Worm (Caenorhabditis elegans) whole organism, young adult: ENCODE results near the gene nex-1.

ENCODE experiments used
- B0261.1 ChIP-seq: sonication (generic microtip); optimal IDR thresholded peaks from 2 replicates; lab custom pipeline; 2016; ENCODE audit warnings: mild to moderate bottlenecking, missing genetic modification characterization, moderate library complexity, missing compliant biosample characterization
- B0336.3 ChIP-seq: fragments of 200-800 bp; sonication (Bioruptor generic); IDR thresholded peaks from 2 replicates; pipeline ENCODE4 v1.3.6; 2022; ENCODE audit warnings: missing genetic modification characterization, missing compliant biosample characterization
- C06A6.2 ChIP-seq: fragments of 200-800 bp; sonication (Bioruptor generic); conservative IDR thresholded peaks from 2 replicates; pipeline ENCODE4 v1.3.6; 2022; ENCODE audit warnings: missing genetic modification characterization, missing compliant biosample characterization
- F22D6.2 ChIP-seq: sonication (generic microtip); optimal IDR thresholded peaks from 2 replicates; lab custom pipeline; 2016; ENCODE audit warnings: mild to moderate bottlenecking, missing genetic modification characterization, missing compliant biosample characterization
- F39B2.1 ChIP-seq: fragments of 200-800 bp; sonication (Bioruptor generic); IDR thresholded peaks from 2 replicates; pipeline ENCODE4 v1.3.6; 2022; ENCODE audit warnings: missing genetic modification reagents, missing genetic modification characterization, missing compliant biosample characterization
- F55B11.4 ChIP-seq: sonication (generic microtip); optimal IDR thresholded peaks from 2 replicates; lab custom pipeline; 2016; ENCODE audit warnings: missing compliant biosample characterization, missing genetic modification characterization, borderline replicate concordance; ENCODE audit not compliant: insufficient read depth
- T07F8.4 ChIP-seq: sonication (generic microtip); optimal IDR thresholded peaks from 2 replicates; lab custom pipeline; 2016; ENCODE audit warnings: mild to moderate bottlenecking, missing genetic modification characterization, moderate library complexity, missing compliant biosample characterization
- Y79H2A.3 ChIP-seq: fragments of 200-800 bp; sonication (Bioruptor generic); conservative IDR thresholded peaks from 2 replicates; pipeline ENCODE4 v1.3.6; 2022; ENCODE audit warnings: missing genetic modification reagents, missing genetic modification characterization, missing compliant biosample characterization
- Y95B8A.8 ChIP-seq: fragments of 200-800 bp; sonication (Bioruptor generic); IDR thresholded peaks from 2 replicates; pipeline ENCODE4 v1.3.6; 2022; ENCODE audit warnings: missing genetic modification reagents, missing genetic modification characterization, missing compliant biosample characterization
- ZK185.1 ChIP-seq: sonication (generic microtip); optimal IDR thresholded peaks from 2 replicates; lab custom pipeline; 2016; ENCODE audit warnings: mild to moderate bottlenecking, missing genetic modification characterization, missing compliant biosample characterization; ENCODE audit not compliant: poor library complexity, severe bottlenecking
- akir-1 ChIP-seq: fragments of 200-800 bp; sonication (Bioruptor generic); optimal IDR thresholded peaks from 2 replicates; lab custom pipeline; 2018; ENCODE audit warnings: mild to moderate bottlenecking, missing genetic modification characterization, moderate library complexity, missing compliant biosample characterization
- attf-5 ChIP-seq: fragments of 200-800 bp; sonication (Bioruptor generic); optimal IDR thresholded peaks from 2 replicates; lab custom pipeline; 2018; ENCODE audit warnings: mild to moderate bottlenecking, missing genetic modification characterization, missing compliant biosample characterization
- bed-2 ChIP-seq: fragments of 200-800 bp; sonication (Bioruptor generic); IDR thresholded peaks from 2 replicates; pipeline ENCODE4 v1.3.6; 2022; ENCODE audit warnings: missing genetic modification reagents, missing genetic modification characterization, missing compliant biosample characterization
- ceh-40 ChIP-seq: fragments of 200-800 bp; sonication (Bioruptor generic); IDR thresholded peaks from 2 replicates; pipeline ENCODE4 v1.3.6; 2022; ENCODE audit warnings: missing genetic modification characterization, missing compliant biosample characterization
- chd-7 ChIP-seq: sonication (generic microtip); optimal IDR thresholded peaks from 2 replicates; lab custom pipeline; 2016; ENCODE audit warnings: mild to moderate bottlenecking, missing genetic modification characterization, moderate library complexity, missing compliant biosample characterization
- dpff-1 ChIP-seq: sonication (generic microtip); optimal IDR thresholded peaks from 2 replicates; lab custom pipeline; 2017; ENCODE audit warnings: mild to moderate bottlenecking, missing genetic modification characterization, missing compliant biosample characterization
- dpl-1 ChIP-seq: fragments of 150-350 bp; optimal IDR thresholded peaks from 2 replicates; lab custom pipeline; 2014; ENCODE audit warnings: missing biosample characterization, missing genetic modification reagents, missing genetic modification characterization
- ekl-4 ChIP-seq: fragments of 200-800 bp; sonication (Bioruptor generic); IDR thresholded peaks from 2 replicates; pipeline ENCODE4 v1.3.6; 2022; ENCODE audit warnings: missing genetic modification reagents, missing genetic modification characterization, missing compliant biosample characterization
- fkh-3 ChIP-seq: sonication (generic microtip); optimal IDR thresholded peaks from 2 replicates; lab custom pipeline; 2016; ENCODE audit warnings: mild to moderate bottlenecking, missing genetic modification characterization, missing compliant biosample characterization
- hmg-20 ChIP-seq: fragments of 200-800 bp; sonication (Bioruptor generic); IDR thresholded peaks from 2 replicates; pipeline ENCODE4 v1.3.6; 2022; ENCODE audit warnings: missing genetic modification reagents, missing genetic modification characterization, missing compliant biosample characterization
- lag-1 ChIP-seq: fragments of 200-800 bp; sonication (Bioruptor generic); IDR thresholded peaks from 2 replicates; pipeline ENCODE4 v1.3.6; 2022; ENCODE audit warnings: missing genetic modification reagents, missing genetic modification characterization, missing compliant biosample characterization
- lin-26 ChIP-seq: fragments of 200-800 bp; sonication (Bioruptor generic); IDR thresholded peaks from 2 replicates; pipeline ENCODE4 v1.3.6; 2022; ENCODE audit warnings: missing genetic modification reagents, missing genetic modification characterization, missing compliant biosample characterization
- lin-35 ChIP-seq, 3 experiments: fragments of 150-350 bp in 2 of 3; sonication (generic microtip) in 1 of 3; optimal IDR thresholded peaks; 2 replicates each; lab custom pipeline; 2014 to 2018; ENCODE audit warnings: missing biosample characterization in 3 of 3, missing genetic modification characterization in 3 of 3, missing genetic modification reagents in 3 of 3
- lsl-1 ChIP-seq: fragments of 200-800 bp; sonication (Bioruptor generic); optimal IDR thresholded peaks from 2 replicates; lab custom pipeline; 2018; ENCODE audit warnings: mild to moderate bottlenecking, missing genetic modification characterization, moderate library complexity, missing compliant biosample characterization
- lsy-27 ChIP-seq: sonication (generic microtip); optimal IDR thresholded peaks from 2 replicates; lab custom pipeline; 2017; ENCODE audit warnings: missing genetic modification characterization, mild to moderate bottlenecking, missing compliant biosample characterization, antibody characterized with exemption, missing genotype, borderline replicate concordance; ENCODE audit not compliant: insufficient read depth
- madf-8 ChIP-seq: fragments of 200-800 bp; sonication (Bioruptor generic); conservative IDR thresholded peaks from 2 replicates; pipeline ENCODE4 v1.3.6; 2022; ENCODE audit warnings: missing genetic modification reagents, missing genetic modification characterization, missing compliant biosample characterization
- mel-28 ChIP-seq: sonication (generic microtip); optimal IDR thresholded peaks from 2 replicates; lab custom pipeline; 2016; ENCODE audit warnings: borderline replicate concordance, mild to moderate bottlenecking, missing genetic modification characterization, missing compliant biosample characterization
- mes-4 ChIP-seq: sonication (generic microtip); optimal IDR thresholded peaks from 2 replicates; lab custom pipeline; 2016; ENCODE audit warnings: missing genotype, missing genetic modification characterization, missing compliant biosample characterization
- mxl-1 ChIP-seq: sonication (generic microtip); optimal IDR thresholded peaks from 2 replicates; lab custom pipeline; 2016; ENCODE audit warnings: missing genetic modification characterization, missing compliant biosample characterization
- nhr-27 ChIP-seq: fragments of 200-800 bp; sonication (Bioruptor generic); optimal IDR thresholded peaks from 2 replicates; lab custom pipeline; 2018; ENCODE audit warnings: mild to moderate bottlenecking, missing genetic modification characterization, moderate library complexity, missing compliant biosample characterization
- rec-8 ChIP-seq, 2 experiments: sonication (generic microtip); optimal IDR thresholded peaks; 2 replicates each; lab custom pipeline; 2016; ENCODE audit warnings: mild to moderate bottlenecking in 2 of 2, missing genetic modification characterization in 2 of 2, missing genetic modification reagents in 2 of 2, missing genotype in 2 of 2, missing biosample characterization in 1 of 2, missing compliant biosample characterization in 1 of 2, moderate library complexity in 1 of 2
- repo-1 ChIP-seq: sonication (generic microtip); optimal IDR thresholded peaks from 2 replicates; lab custom pipeline; 2017; ENCODE audit warnings: mild to moderate bottlenecking, missing genetic modification characterization, missing compliant biosample characterization
- rpc-1 ChIP-seq, 2 experiments: fragments of 150-350 bp in 1 of 2; sonication (generic microtip) in 1 of 2; optimal IDR thresholded peaks; 2 replicates each; lab custom pipeline; 2014 to 2018; ENCODE audit warnings: missing biosample characterization in 1 of 2, missing genetic modification characterization in 1 of 2, missing genetic modification reagents in 1 of 2, missing genotype in 1 of 2
- sdz-38 ChIP-seq: sonication (generic microtip); optimal IDR thresholded peaks from 2 replicates; lab custom pipeline; 2016; ENCODE audit warnings: missing genotype, missing genetic modification characterization, missing compliant biosample characterization
- sptf-2 ChIP-seq: fragments of 200-800 bp; sonication (Bioruptor generic); optimal IDR thresholded peaks from 2 replicates; lab custom pipeline; 2018; ENCODE audit warnings: mild to moderate bottlenecking, missing genetic modification characterization, missing compliant biosample characterization
- tbp1 ChIP-seq: fragments of 200-800 bp; sonication (Bioruptor generic); optimal IDR thresholded peaks from 2 replicates; lab custom pipeline; 2018; ENCODE audit warnings: mild to moderate bottlenecking, missing genetic modification characterization, missing compliant biosample characterization
- unc-130 ChIP-seq: sonication (generic microtip); optimal IDR thresholded peaks from 2 replicates; lab custom pipeline; 2016; ENCODE audit warnings: missing genetic modification reagents, missing genetic modification characterization, missing compliant biosample characterization
- ztf-3 ChIP-seq: fragments of 200-800 bp; sonication (Bioruptor generic); optimal IDR thresholded peaks from 2 replicates; lab custom pipeline; 2018; ENCODE audit warnings: mild to moderate bottlenecking, missing genetic modification characterization, missing compliant biosample characterization

nex-1 gene

ce11 chrIII:5230415-5230814 lies 5.0 kb downstream of the nex-1 start, which contains the start of gene prmt-5 (continued):
- peak; percentile 95 for TF ChIP-seq fkh-3 (tag; lab: Kevin White, UChicago)
- TF ChIP-seq chd-7 (tag; lab: Kevin White, UChicago), result peak; percentile 93
- no peak for TF ChIP-seq attf-5 (GFP tag; lab: Kevin White, UChicago)
- no peak; the same call in 1 of the 2 replicates for TF ChIP-seq C06A6.2 (GFP tag; lab: Robert Waterston, UW)
- peak; percentile 96 for TF ChIP-seq B0336.3 (GFP tag; lab: Robert Waterston, UW)
- TF ChIP-seq B0261.1, result peak; percentile 22
- no peak for TF ChIP-seq lsy-27 (tag; lab: Kevin White, UChicago)
- TF ChIP-seq T07F8.4 (tag; lab: Kevin White, UChicago), result no peak
- TF ChIP-seq dpff-1, result peak; percentile 95
- no peak for TF ChIP-seq bed-2 (GFP tag; lab: Robert Waterston, UW)
- peak; percentile 73 for TF ChIP-seq nhr-27 (tag; lab: Kevin White, UChicago)
- no peak for TF ChIP-seq mxl-1
- peak; percentile 64; the same call in 1 of the 2 replicates for TF ChIP-seq F39B2.1 (GFP tag; lab: Robert Waterston, UW)
- peak; percentile 95 for TF ChIP-seq repo-1
- peak; percentile 87 for TF ChIP-seq ekl-4 (GFP tag; lab: Robert Waterston, UW)
- peak; percentile 42 for TF ChIP-seq ZK185.1 (tag; lab: Kevin White, UChicago)
- TF ChIP-seq F22D6.2 (tag; lab: Kevin White, UChicago), result no peak
- TF ChIP-seq lin-26 (GFP tag; lab: Robert Waterston, UW), result 0 out of 2 replicates have a peak, but pooled peaks have one; percentile 53
- peak; percentile 44 for TF ChIP-seq lsl-1
- 0 out of 2 replicates have a peak, but pooled peaks have one; percentile 34 for TF ChIP-seq Y79H2A.3 (GFP tag; lab: Robert Waterston, UW)
- TF ChIP-seq mel-28 (tag; lab: Kevin White, UChicago), result no peak
- no peak for TF ChIP-seq lag-1 (GFP tag; lab: Robert Waterston, UW)
- TF ChIP-seq F55B11.4 (tag; lab: Kevin White, UChicago), result no peak
- TF ChIP-seq rpc-1 (optimal IDR thresholded peaks at IDR 0.05; lab: Kevin White, UChicago), result no peak
- no peak for TF ChIP-seq rpc-1 (tag; optimal IDR thresholded peaks at IDR 0.05; lab: Kevin White, UChicago)
- TF ChIP-seq unc-130 (GFP tag; lab: Kevin White, UChicago), result peak; percentile 67
- TF ChIP-seq dpl-1 (GFP tag; lab: Kevin White, UChicago), result no peak
- TF ChIP-seq hmg-20 (GFP tag; lab: Robert Waterston, UW), result peak; percentile 70
- TF ChIP-seq ztf-3, result peak; percentile 73
- TF ChIP-seq rec-8 (tag; optimal IDR thresholded peaks at IDR 0.05; lab: Kevin White, UChicago), result no peak

DNA sequence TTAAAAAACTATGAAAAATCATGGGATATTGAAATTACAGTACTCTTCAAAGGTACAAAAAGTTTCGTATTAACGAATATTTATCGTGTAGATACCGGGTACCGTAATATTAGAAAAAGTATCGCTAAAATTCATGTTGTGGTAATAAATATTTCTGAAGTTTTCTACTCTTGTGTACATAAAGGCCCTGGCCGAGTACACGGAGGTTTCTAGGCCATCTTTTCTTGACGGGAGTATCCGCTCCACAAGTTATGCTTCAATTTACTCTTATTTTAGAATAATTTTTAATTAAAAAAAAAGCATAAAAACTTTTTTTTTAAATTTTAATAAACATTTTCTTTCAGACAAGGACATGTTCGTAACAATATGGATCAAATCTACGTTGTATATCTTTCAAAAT lies 7.7 kb downstream of the nex-1 start:
- TF ChIP-seq dpff-1, result no peak
- TF ChIP-seq rec-8 (tag; optimal IDR thresholded peaks at IDR 0.05; lab: Kevin White, UChicago), result no peak
- no peak for TF ChIP-seq tbp1 (GFP tag; lab: Kevin White, UChicago)
- no peak for TF ChIP-seq mes-4 (tag; lab: Kevin White, UChicago)
- no peak for TF ChIP-seq dpl-1 (GFP tag; lab: Kevin White, UChicago)

- TF ChIP-seq fkh-3 (tag; lab: Kevin White, UChicago) (no peak), lin-35 (GFP tag; optimal IDR thresholded peaks at IDR 0.05; lab: Kevin White, UChicago) (peak in 1 of 3 experiments; percentile 1)
- TF ChIP-seq, all 124 proteins: peak for 1
Measured at ce11 chrIII:5234312-5234711, 8.9 kb downstream of the nex-1 start, which contains the start of gene mrps-26. Gene mrps-26 (plus strand): TSS chrIII:5234612.

ce11 chrIII:5236104-5236503 lies 10.7 kb downstream of the nex-1 start, which contains the start of gene prx-10:
Gene prx-10 (plus strand): TSS chrIII:5236404.
- TF ChIP-seq Y95B8A.8 (GFP tag; lab: Robert Waterston, UW) (no peak), ceh-40 (GFP tag; lab: Robert Waterston, UW) (no peak), hmg-20 (GFP tag; lab: Robert Waterston, UW) (no peak), akir-1 (GFP tag; lab: Kevin White, UChicago) (no peak), ekl-4 (GFP tag; lab: Robert Waterston, UW) (no peak), madf-8 (no peak), sdz-38 (tag; lab: Kevin White, UChicago) (no peak), dpl-1 (GFP tag; lab: Kevin White, UChicago) (no peak), sptf-2 (GFP tag; lab: Kevin White, UChicago) (no peak), B0336.3 (GFP tag; lab: Robert Waterston, UW) (no peak)
